Worm (Caenorhabditis elegans) whole organism, L4 larva: ENCODE data around the gene Y44A6D.6.

Source experiments
- F10B5.3 ChIP-seq: sonication (generic microtip); optimal IDR thresholded peaks from 2 replicates; lab custom pipeline; 2016; ENCODE audit warnings: mild to moderate bottlenecking, missing genetic modification characterization, missing compliant biosample characterization
- F37D6.2 ChIP-seq: sonication (generic microtip); optimal IDR thresholded peaks from 2 replicates; lab custom pipeline; 2016; ENCODE audit warnings: mild to moderate bottlenecking, missing genetic modification characterization, missing compliant biosample characterization
- Y48G9A.11 ChIP-seq: fragments of 200-800 bp; sonication (Bioruptor generic); IDR thresholded peaks from 2 replicates; pipeline ENCODE4 v1.3.6; 2022; ENCODE audit warnings: missing genetic modification reagents, missing genetic modification characterization, missing compliant biosample characterization
- Y5F2A.4 ChIP-seq: fragments of 200-800 bp; sonication (Bioruptor generic); optimal IDR thresholded peaks from 2 replicates; lab custom pipeline; 2018; ENCODE audit warnings: mild to moderate bottlenecking, missing genetic modification characterization, missing compliant biosample characterization
- aha-1 ChIP-seq: fragments of 150-350 bp; peaks from one replicate; lab custom pipeline; 2014; ENCODE audit warnings: missing biosample characterization, missing genetic modification characterization
- aly-2 ChIP-seq: sonication (generic microtip); optimal IDR thresholded peaks from 2 replicates; lab custom pipeline; 2018; ENCODE audit warnings: missing biosample characterization, missing genetic modification characterization
- ama-1 ChIP-seq: fragments of 150-350 bp; optimal IDR thresholded peaks from 2 replicates; lab custom pipeline; 2014; ENCODE audit warnings: inconsistent platforms, mixed read lengths
- attf-4 ChIP-seq: sonication (generic microtip); optimal IDR thresholded peaks from 3 replicates; lab custom pipeline; 2017; ENCODE audit warnings: missing biosample characterization, missing genetic modification characterization
- ceh-28 ChIP-seq: fragments of 150-350 bp; optimal IDR thresholded peaks from 2 replicates; lab custom pipeline; 2014; ENCODE audit warnings: missing biosample characterization, missing genetic modification reagents, missing genetic modification characterization
- ceh-62 ChIP-seq: sonication (generic microtip); optimal IDR thresholded peaks from 2 replicates; lab custom pipeline; 2017; ENCODE audit warnings: missing biosample characterization, missing genetic modification characterization
- ceh-82 ChIP-seq: sonication (generic microtip); optimal IDR thresholded peaks from 2 replicates; lab custom pipeline; 2017; ENCODE audit warnings: missing biosample characterization, missing genetic modification characterization
- ctbp-1 ChIP-seq: fragments of 200-800 bp; sonication (Bioruptor generic); IDR thresholded peaks from 2 replicates; pipeline ENCODE4 v1.3.6; 2022; ENCODE audit warnings: missing genetic modification reagents, missing genetic modification characterization, missing compliant biosample characterization
- daf-12 ChIP-seq: fragments of 150-350 bp; optimal IDR thresholded peaks from 2 replicates; lab custom pipeline; 2014; ENCODE audit warnings: missing biosample characterization, missing genetic modification reagents, missing genetic modification characterization
- daf-16 ChIP-seq, 3 experiments: sonication (generic microtip); optimal IDR thresholded peaks; 2 replicates each; lab custom pipeline; 2016 to 2017; ENCODE audit warnings: missing genetic modification characterization in 3 of 3, missing genetic modification reagents in 3 of 3, mild to moderate bottlenecking in 2 of 3, missing compliant biosample characterization in 2 of 3, missing biosample characterization in 1 of 3, moderate library complexity in 1 of 3
- daf-19 ChIP-seq: fragments of 200-800 bp; sonication (Bioruptor generic); conservative IDR thresholded peaks from 2 replicates; pipeline ENCODE4 v1.3.6; 2022; ENCODE audit warnings: missing genetic modification characterization, missing compliant biosample characterization
- daf-8 ChIP-seq: fragments of 200-800 bp; sonication (Bioruptor generic); IDR thresholded peaks from 2 replicates; pipeline ENCODE4 v1.3.6; 2022; ENCODE audit warnings: missing genetic modification characterization, missing compliant biosample characterization
- dmd-6 ChIP-seq: fragments of 200-800 bp; sonication (Bioruptor generic); IDR thresholded peaks from 2 replicates; pipeline ENCODE4 v1.3.6; 2022; ENCODE audit warnings: missing genetic modification reagents, missing genetic modification characterization, missing compliant biosample characterization
- dmd-9 ChIP-seq: fragments of 200-800 bp; sonication (Bioruptor generic); IDR thresholded peaks from 2 replicates; pipeline ENCODE4 v1.3.6; 2022; ENCODE audit warnings: missing genetic modification reagents, missing genetic modification characterization, missing compliant biosample characterization
- dve-1 ChIP-seq: sonication (generic microtip); optimal IDR thresholded peaks from 2 replicates; lab custom pipeline; 2017; ENCODE audit warnings: antibody characterized with exemption, mild to moderate bottlenecking, missing genetic modification characterization, missing compliant biosample characterization; ENCODE audit not compliant: insufficient read depth
- egl-27 ChIP-seq: sonication (generic microtip); optimal IDR thresholded peaks from 3 replicates; lab custom pipeline; 2017; ENCODE audit warnings: missing biosample characterization, missing genetic modification reagents, missing genetic modification characterization
- fos-1 ChIP-seq: fragments of 150-350 bp; optimal IDR thresholded peaks from 2 replicates; lab custom pipeline; 2014; ENCODE audit warnings: missing biosample characterization, missing genetic modification characterization
- gei-8 ChIP-seq: fragments of 200-800 bp; sonication (Bioruptor generic); optimal IDR thresholded peaks from 2 replicates; lab custom pipeline; 2018; ENCODE audit warnings: mild to moderate bottlenecking, missing genetic modification characterization, missing compliant biosample characterization
- hlh-11 ChIP-seq: fragments of 200-800 bp; sonication (Bioruptor generic); optimal IDR thresholded peaks from 2 replicates; lab custom pipeline; 2018; ENCODE audit warnings: mild to moderate bottlenecking, missing genetic modification characterization, missing compliant biosample characterization
- hlh-30 ChIP-seq: sonication (generic microtip); optimal IDR thresholded peaks from 2 replicates; lab custom pipeline; 2017; ENCODE audit warnings: antibody characterized with exemption, mild to moderate bottlenecking, missing genetic modification characterization, missing compliant biosample characterization; ENCODE audit not compliant: insufficient read depth
- hmg-1.1 ChIP-seq: fragments of 200-800 bp; sonication (Bioruptor generic); IDR thresholded peaks from 2 replicates; pipeline ENCODE4 v1.3.6; 2022; ENCODE audit warnings: missing genetic modification reagents, missing genetic modification characterization, missing compliant biosample characterization
- lim-7 ChIP-seq: fragments of 200-800 bp; sonication (Bioruptor generic); IDR thresholded peaks from 2 replicates; pipeline ENCODE4 v1.3.6; 2022; ENCODE audit warnings: missing genetic modification characterization, missing compliant biosample characterization
- lin-13 ChIP-seq: fragments of 150-350 bp; optimal IDR thresholded peaks from 2 replicates; lab custom pipeline; 2014; ENCODE audit warnings: missing biosample characterization, missing genetic modification reagents, missing genetic modification characterization
- lin-15B ChIP-seq: fragments of 150-350 bp; sonication (generic microtip); optimal IDR thresholded peaks from 3 replicates; lab custom pipeline; 2014; ENCODE audit warnings: missing biosample characterization, missing genetic modification characterization
- lin-38 ChIP-seq: fragments of 200-800 bp; sonication (Bioruptor generic); IDR thresholded peaks from 2 replicates; pipeline ENCODE4 v1.3.6; 2022; ENCODE audit warnings: missing genetic modification reagents, missing genetic modification characterization, missing compliant biosample characterization
- lsy-2 ChIP-seq, 2 experiments: fragments of 150-350 bp in 1 of 2; sonication (generic microtip) in 1 of 2; optimal IDR thresholded peaks; 2 replicates each; lab custom pipeline; 2014 to 2017; ENCODE audit warnings: missing biosample characterization in 2 of 2, missing genetic modification characterization in 2 of 2
- mdl-1 ChIP-seq, 2 experiments: fragments of 150-350 bp in 1 of 2; sonication (generic microtip) in 1 of 2; optimal IDR thresholded peaks; 2 replicates each; lab custom pipeline; 2014 to 2017; ENCODE audit warnings: missing biosample characterization in 2 of 2, missing genetic modification characterization in 2 of 2
- nhr-10 ChIP-seq: fragments of 150-350 bp; optimal IDR thresholded peaks from 2 replicates; lab custom pipeline; 2014; ENCODE audit warnings: missing biosample characterization, missing genetic modification characterization
- nhr-11 ChIP-seq: fragments of 150-350 bp; optimal IDR thresholded peaks from 2 replicates; lab custom pipeline; 2014; ENCODE audit warnings: missing biosample characterization, missing genetic modification characterization
- nhr-111 ChIP-seq: fragments of 200-800 bp; sonication (Bioruptor generic); optimal IDR thresholded peaks from 2 replicates; lab custom pipeline; 2018; ENCODE audit warnings: mild to moderate bottlenecking, missing genetic modification characterization, missing compliant biosample characterization
- nhr-237 ChIP-seq: sonication (generic microtip); optimal IDR thresholded peaks from 2 replicates; lab custom pipeline; 2017; ENCODE audit warnings: missing biosample characterization, missing genetic modification characterization
- nhr-28 ChIP-seq: fragments of 150-350 bp; optimal IDR thresholded peaks from 2 replicates; lab custom pipeline; 2014; ENCODE audit warnings: missing biosample characterization, missing genetic modification characterization
- nhr-41 ChIP-seq: fragments of 200-800 bp; sonication (Bioruptor generic); IDR thresholded peaks from 2 replicates; pipeline ENCODE4 v1.3.6; 2022; ENCODE audit warnings: missing genetic modification reagents, missing genetic modification characterization, missing compliant biosample characterization
- nhr-76 ChIP-seq: fragments of 150-350 bp; optimal IDR thresholded peaks from 2 replicates; lab custom pipeline; 2014; ENCODE audit warnings: missing biosample characterization, missing genetic modification characterization
- pha-4 ChIP-seq, 2 experiments: fragments of 150-350 bp in 1 of 2; fragments of 200-800 bp in 1 of 2; sonication (Bioruptor generic) in 1 of 2; IDR thresholded peaks in 1 of 2; optimal IDR thresholded peaks in 1 of 2; 2 replicates each; pipeline versions ENCODE4 v1.3.6 to Lab custom; 2014 to 2022; ENCODE audit warnings: missing genetic modification characterization in 2 of 2, missing genetic modification reagents in 2 of 2, missing biosample characterization in 1 of 2, missing compliant biosample characterization in 1 of 2
- pqm-1 ChIP-seq: sonication (generic microtip); optimal IDR thresholded peaks from 2 replicates; lab custom pipeline; 2017; ENCODE audit warnings: missing biosample characterization, missing genetic modification characterization
- rbr-2 ChIP-seq: sonication (generic microtip); optimal IDR thresholded peaks from 2 replicates; lab custom pipeline; 2016; ENCODE audit warnings: missing genotype, missing genetic modification characterization, missing compliant biosample characterization
- set-16 ChIP-seq: fragments of 200-800 bp; sonication (Bioruptor generic); IDR thresholded peaks from 2 replicates; pipeline ENCODE4 v1.3.6; 2022; ENCODE audit warnings: missing genetic modification reagents, missing genetic modification characterization, missing compliant biosample characterization
- tag-97 ChIP-seq: fragments of 200-800 bp; sonication (Bioruptor generic); IDR thresholded peaks from 2 replicates; pipeline ENCODE4 v1.3.6; 2022; ENCODE audit warnings: missing genetic modification characterization, missing compliant biosample characterization
- zag-1 ChIP-seq: fragments of 150-350 bp; optimal IDR thresholded peaks from 2 replicates; lab custom pipeline; 2014; ENCODE audit warnings: missing biosample characterization, missing genetic modification characterization
- zfp-2 ChIP-seq: sonication (generic microtip); optimal IDR thresholded peaks from 2 replicates; lab custom pipeline; 2016; ENCODE audit warnings: mild to moderate bottlenecking, missing genetic modification characterization, missing compliant biosample characterization
- ztf-11 ChIP-seq: fragments of 150-350 bp; optimal IDR thresholded peaks from 2 replicates; lab custom pipeline; 2014; ENCODE audit warnings: missing biosample characterization, missing genetic modification characterization
- ztf-7 ChIP-seq: fragments of 150-350 bp; optimal IDR thresholded peaks from 2 replicates; lab custom pipeline; 2014; ENCODE audit warnings: missing biosample characterization, missing genetic modification characterization

Y44A6D.6 gene

DNA sequence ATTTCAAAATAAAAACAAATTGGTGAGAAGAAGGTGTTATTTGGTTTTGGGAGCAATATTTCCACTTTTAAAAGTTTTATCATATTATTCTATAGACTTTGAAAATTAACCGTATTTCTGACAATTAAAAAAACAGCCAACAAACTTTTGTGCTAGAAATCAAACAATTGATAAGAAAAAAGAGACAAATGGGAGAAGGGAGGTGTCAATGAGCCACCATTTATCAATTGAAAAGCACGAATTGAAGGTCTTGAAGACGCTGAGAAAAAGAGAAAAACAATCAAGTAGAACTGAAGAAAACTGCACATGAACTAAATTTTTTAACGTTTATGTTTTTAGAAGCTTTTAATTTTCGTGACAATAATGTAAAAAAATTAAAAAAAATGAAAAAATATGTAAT lies 36.3 kb upstream of the Y44A6D.6 start:
- TF ChIP-seq nhr-28 (tag; lab: Kevin White, UChicago): peak; percentile 67
- no peak for TF ChIP-seq ceh-62 (tag; lab: Kevin White, UChicago)
- TF ChIP-seq lsy-2 (tag; optimal IDR thresholded peaks at IDR 0.05; lab: Kevin White, UChicago): no peak
- no peak for TF ChIP-seq Y5F2A.4 (GFP tag; lab: Kevin White, UChicago)
- no peak for TF ChIP-seq lim-7 (GFP tag; lab: Robert Waterston, UW)
- TF ChIP-seq ama-1 (lab: Kevin White, UChicago): no peak
- no peak for TF ChIP-seq egl-27 (tag; lab: Kevin White, UChicago)
- no peak for TF ChIP-seq nhr-237 (tag; lab: Kevin White, UChicago)
- peak; percentile 69 for TF ChIP-seq pqm-1 (tag; lab: Kevin White, UChicago)
- TF ChIP-seq dve-1 (tag; lab: Kevin White, UChicago): peak; percentile 63
- no peak for TF ChIP-seq ztf-7 (tag; lab: Kevin White, UChicago)
- no peak for TF ChIP-seq tag-97 (GFP tag; lab: Robert Waterston, UW)
- TF ChIP-seq nhr-76: no peak
- no peak for TF ChIP-seq daf-12 (tag; lab: Kevin White, UChicago)
- TF ChIP-seq hmg-1.1 (GFP tag; lab: Robert Waterston, UW): no peak
- TF ChIP-seq lin-13: no peak
- TF ChIP-seq aha-1 (tag; lab: Kevin White, UChicago): no peak
- TF ChIP-seq hlh-30 (tag; lab: Kevin White, UChicago): peak; percentile 13
- no peak for TF ChIP-seq ceh-28 (tag; lab: Kevin White, UChicago)
- no peak for TF ChIP-seq F10B5.3 (tag; lab: Kevin White, UChicago)
- no peak for TF ChIP-seq lin-15B (tag; lab: Kevin White, UChicago)
- no peak for TF ChIP-seq ceh-82 (tag; lab: Kevin White, UChicago)
- TF ChIP-seq lin-38 (GFP tag; lab: Robert Waterston, UW): no peak
- no peak for TF ChIP-seq fos-1 (tag; lab: Kevin White, UChicago)
- no peak for TF ChIP-seq ztf-11 (tag; lab: Kevin White, UChicago)
- TF ChIP-seq dmd-9 (GFP tag; lab: Robert Waterston, UW): no peak
- TF ChIP-seq daf-16 (GFP tag; optimal IDR thresholded peaks at IDR 0.05; lab: Kevin White, UChicago): no peak
- TF ChIP-seq daf-16 (tag; optimal IDR thresholded peaks at IDR 0.05; lab: Kevin White, UChicago): peak; percentile 70
- no peak for TF ChIP-seq nhr-111 (GFP tag; lab: Kevin White, UChicago)
- TF ChIP-seq hlh-11 (tag; lab: Kevin White, UChicago): peak; percentile 56
- TF ChIP-seq nhr-10 (tag; lab: Kevin White, UChicago): no peak
- TF ChIP-seq zfp-2: no peak
- no peak for TF ChIP-seq rbr-2
- TF ChIP-seq mdl-1 (tag; optimal IDR thresholded peaks at IDR 0.05; lab: Kevin White, UChicago): no peak
- TF ChIP-seq nhr-11 (tag; lab: Kevin White, UChicago): no peak
- TF ChIP-seq ctbp-1: no peak
- no peak for TF ChIP-seq F37D6.2 (tag; lab: Kevin White, UChicago)
- TF ChIP-seq set-16 (GFP tag; lab: Robert Waterston, UW): no peak
- TF ChIP-seq daf-19 (GFP tag; lab: Robert Waterston, UW): no peak
- no peak for TF ChIP-seq zag-1
- no peak for TF ChIP-seq nhr-41 (GFP tag; lab: Robert Waterston, UW)
- no peak for TF ChIP-seq pha-4 (GFP tag; IDR thresholded peaks at IDR 0.05; lab: Robert Waterston, UW)
- peak; percentile 87 for TF ChIP-seq pha-4 (tag; optimal IDR thresholded peaks at IDR 0.05; lab: Kevin White, UChicago)
- no peak for TF ChIP-seq daf-8
- no peak for TF ChIP-seq aly-2 (tag; lab: Kevin White, UChicago)
- no peak for TF ChIP-seq attf-4 (tag; lab: Kevin White, UChicago)
- no peak for TF ChIP-seq gei-8 (GFP tag; lab: Kevin White, UChicago)
- peak; percentile 59 for TF ChIP-seq dmd-6 (GFP tag; lab: Robert Waterston, UW)
- TF ChIP-seq Y48G9A.11 (GFP tag; lab: Robert Waterston, UW): no peak
- TF ChIP-seq, all 104 proteins: peak for 8
